Worm (Caenorhabditis elegans) whole organism, L4 larva: ENCODE measurements around the gene Y26G10.1.

Source experiments
- R02D3.7 ChIP-seq: fragments of 150-350 bp; sonication (generic microtip); optimal IDR thresholded peaks from 3 replicates; lab custom pipeline; 2014; ENCODE audit warnings: missing biosample characterization, missing genetic modification characterization
- Y48G9A.11 ChIP-seq: fragments of 200-800 bp; sonication (Bioruptor generic); IDR thresholded peaks from 2 replicates; pipeline ENCODE4 v1.3.6; 2022; ENCODE audit warnings: missing genetic modification reagents, missing genetic modification characterization, missing compliant biosample characterization
- ZK337.2 ChIP-seq: fragments of 200-800 bp; sonication (Bioruptor generic); IDR thresholded peaks from 2 replicates; pipeline ENCODE4 v1.3.6; 2022; ENCODE audit warnings: missing genetic modification reagents, missing genetic modification characterization, missing compliant biosample characterization
- ZK546.5 ChIP-seq, 2 experiments: sonication (generic microtip); optimal IDR thresholded peaks; 2 replicates each; lab custom pipeline; 2017; ENCODE audit warnings: missing biosample characterization in 2 of 2, missing genetic modification characterization in 2 of 2
- aly-2 ChIP-seq: sonication (generic microtip); optimal IDR thresholded peaks from 2 replicates; lab custom pipeline; 2018; ENCODE audit warnings: missing biosample characterization, missing genetic modification characterization
- ceh-32 ChIP-seq: sonication (generic microtip); optimal IDR thresholded peaks from 2 replicates; lab custom pipeline; 2016; ENCODE audit warnings: mild to moderate bottlenecking, missing genetic modification characterization, missing compliant biosample characterization; ENCODE audit not compliant: poor library complexity
- daf-8 ChIP-seq: fragments of 200-800 bp; sonication (Bioruptor generic); IDR thresholded peaks from 2 replicates; pipeline ENCODE4 v1.3.6; 2022; ENCODE audit warnings: missing genetic modification characterization, missing compliant biosample characterization
- dmd-9 ChIP-seq: fragments of 200-800 bp; sonication (Bioruptor generic); IDR thresholded peaks from 2 replicates; pipeline ENCODE4 v1.3.6; 2022; ENCODE audit warnings: missing genetic modification reagents, missing genetic modification characterization, missing compliant biosample characterization
- duxl-1 ChIP-seq: sonication (generic microtip); optimal IDR thresholded peaks from 2 replicates; lab custom pipeline; 2016; ENCODE audit warnings: mild to moderate bottlenecking, missing genetic modification characterization, moderate library complexity, missing compliant biosample characterization; ENCODE audit not compliant: poor library complexity
- dve-1 ChIP-seq: sonication (generic microtip); optimal IDR thresholded peaks from 2 replicates; lab custom pipeline; 2017; ENCODE audit warnings: antibody characterized with exemption, mild to moderate bottlenecking, missing genetic modification characterization, missing compliant biosample characterization; ENCODE audit not compliant: insufficient read depth
- egl-27 ChIP-seq: sonication (generic microtip); optimal IDR thresholded peaks from 3 replicates; lab custom pipeline; 2017; ENCODE audit warnings: missing biosample characterization, missing genetic modification reagents, missing genetic modification characterization
- fkh-10 ChIP-seq: fragments of 150-350 bp; optimal IDR thresholded peaks from 2 replicates; lab custom pipeline; 2014; ENCODE audit warnings: missing biosample characterization, missing genetic modification reagents, missing genetic modification characterization
- hif-1 ChIP-seq, 2 experiments: sonication (generic microtip); optimal IDR thresholded peaks; 2 replicates each; lab custom pipeline; 2016 to 2017; ENCODE audit warnings: missing compliant biosample characterization in 2 of 2, missing genetic modification characterization in 2 of 2, missing genetic modification reagents in 2 of 2, missing genotype in 2 of 2, mild to moderate bottlenecking in 1 of 2
- lin-15B ChIP-seq: fragments of 150-350 bp; sonication (generic microtip); optimal IDR thresholded peaks from 3 replicates; lab custom pipeline; 2014; ENCODE audit warnings: missing biosample characterization, missing genetic modification characterization
- lin-29 ChIP-seq: fragments of 200-800 bp; sonication (Bioruptor generic); IDR thresholded peaks from 2 replicates; pipeline ENCODE4 v1.3.6; 2022; ENCODE audit warnings: missing genetic modification reagents, missing genetic modification characterization, missing compliant biosample characterization
- lin-39 ChIP-seq: fragments of 150-350 bp; optimal IDR thresholded peaks from 2 replicates; lab custom pipeline; 2014; ENCODE audit warnings: missing biosample characterization, missing genetic modification reagents, missing genetic modification characterization
- madf-9 ChIP-seq: fragments of 200-800 bp; sonication (Bioruptor generic); conservative IDR thresholded peaks from 2 replicates; pipeline ENCODE4 v1.3.6; 2022; ENCODE audit warnings: missing genetic modification reagents, missing genetic modification characterization, missing compliant biosample characterization
- mdl-1 ChIP-seq, 2 experiments: fragments of 150-350 bp in 1 of 2; sonication (generic microtip) in 1 of 2; optimal IDR thresholded peaks; 2 replicates each; lab custom pipeline; 2014 to 2017; ENCODE audit warnings: missing biosample characterization in 2 of 2, missing genetic modification characterization in 2 of 2
- mxl-2 ChIP-seq: fragments of 200-800 bp; sonication (Bioruptor generic); conservative IDR thresholded peaks from 2 replicates; pipeline ENCODE4 v1.3.6; 2022; ENCODE audit warnings: missing genetic modification reagents, missing genetic modification characterization, missing compliant biosample characterization
- nhr-111 ChIP-seq: fragments of 200-800 bp; sonication (Bioruptor generic); optimal IDR thresholded peaks from 2 replicates; lab custom pipeline; 2018; ENCODE audit warnings: mild to moderate bottlenecking, missing genetic modification characterization, missing compliant biosample characterization
- nhr-237 ChIP-seq: sonication (generic microtip); optimal IDR thresholded peaks from 2 replicates; lab custom pipeline; 2017; ENCODE audit warnings: missing biosample characterization, missing genetic modification characterization
- nhr-25 ChIP-seq: sonication (generic microtip); optimal IDR thresholded peaks from 2 replicates; lab custom pipeline; 2017; ENCODE audit warnings: missing genetic modification characterization, mild to moderate bottlenecking, missing compliant biosample characterization, antibody characterized with exemption, moderate library complexity, borderline replicate concordance; ENCODE audit not compliant: insufficient read depth
- nhr-41 ChIP-seq: fragments of 200-800 bp; sonication (Bioruptor generic); IDR thresholded peaks from 2 replicates; pipeline ENCODE4 v1.3.6; 2022; ENCODE audit warnings: missing genetic modification reagents, missing genetic modification characterization, missing compliant biosample characterization
- nhr-48 ChIP-seq: sonication (generic microtip); optimal IDR thresholded peaks from 2 replicates; lab custom pipeline; 2016; ENCODE audit warnings: mild to moderate bottlenecking, missing genetic modification characterization, missing compliant biosample characterization
- nhr-77 ChIP-seq: fragments of 150-350 bp; optimal IDR thresholded peaks from 2 replicates; lab custom pipeline; 2014; ENCODE audit warnings: missing biosample characterization, missing genetic modification characterization
- set-16 ChIP-seq: fragments of 200-800 bp; sonication (Bioruptor generic); IDR thresholded peaks from 2 replicates; pipeline ENCODE4 v1.3.6; 2022; ENCODE audit warnings: missing genetic modification reagents, missing genetic modification characterization, missing compliant biosample characterization
- skn-1 ChIP-seq: fragments of 150-350 bp; optimal IDR thresholded peaks from 2 replicates; lab custom pipeline; 2014; ENCODE audit warnings: missing biosample characterization, missing genetic modification characterization
- snpc-1.2 ChIP-seq: fragments of 200-800 bp; sonication (Bioruptor generic); IDR thresholded peaks from 2 replicates; pipeline ENCODE4 v1.3.6; 2022; ENCODE audit warnings: missing genetic modification reagents, missing genetic modification characterization, missing compliant biosample characterization
- spr-1 ChIP-seq: sonication (generic microtip); optimal IDR thresholded peaks from 2 replicates; lab custom pipeline; 2016; ENCODE audit warnings: mild to moderate bottlenecking, missing genetic modification characterization, missing compliant biosample characterization
- unc-39 ChIP-seq: sonication (generic microtip); optimal IDR thresholded peaks from 2 replicates; lab custom pipeline; 2017; ENCODE audit warnings: missing biosample characterization, missing genetic modification characterization
- unc-62 ChIP-seq, 3 experiments: fragments of 150-350 bp in 1 of 3; sonication (generic microtip); optimal IDR thresholded peaks in 2 of 3; peaks in 1 of 3; 1 replicate in 1 of 3; 2 replicates in 2 of 3; lab custom pipeline; 2014 to 2017; ENCODE audit warnings: missing biosample characterization in 3 of 3, missing genetic modification characterization in 3 of 3, missing genetic modification reagents in 3 of 3, missing genotype in 1 of 3
- zip-11 ChIP-seq: fragments of 200-800 bp; sonication (Bioruptor generic); IDR thresholded peaks from 2 replicates; pipeline ENCODE4 v1.3.6; 2022; ENCODE audit warnings: missing genetic modification characterization, missing compliant biosample characterization
- zip-2 ChIP-seq: fragments of 150-350 bp; optimal IDR thresholded peaks from 2 replicates; lab custom pipeline; 2014; ENCODE audit warnings: missing biosample characterization, missing genetic modification characterization

Gene Y26G10.1

DNA sequence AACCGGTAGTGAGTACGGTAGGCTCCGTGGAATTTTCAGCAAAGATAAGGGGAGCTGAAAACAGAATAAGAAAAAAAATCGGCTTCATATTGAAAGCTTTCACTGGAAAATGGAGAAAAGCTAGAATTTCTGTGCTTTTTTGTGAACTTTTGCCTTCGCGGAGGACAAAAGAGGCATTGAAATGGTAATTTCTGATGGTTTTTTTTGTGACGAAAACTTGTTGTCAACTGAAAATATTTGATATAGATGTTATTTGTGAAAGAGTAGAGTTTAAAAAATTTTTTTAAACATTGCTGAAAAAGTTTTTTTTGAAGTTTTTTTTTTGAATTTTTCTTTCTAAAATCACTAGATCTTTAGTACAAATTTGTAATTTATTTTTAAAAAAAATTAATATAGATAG, 8.8 kb downstream of the Y26G10.1 start, which contains the start of gene F59A1.18:
Gene F59A1.18 (minus strand): TSS at position 101 of the 400 bp plus-strand sequence.
- TF ChIP-seq fkh-10 (GFP tag; lab: Kevin White, UChicago) (no peak), nhr-48 (no peak), ZK337.2 (no peak), ceh-32 (tag; lab: Kevin White, UChicago) (no peak), egl-27 (tag; lab: Kevin White, UChicago) (no peak), nhr-41 (no peak), duxl-1 (no peak)

DNA sequence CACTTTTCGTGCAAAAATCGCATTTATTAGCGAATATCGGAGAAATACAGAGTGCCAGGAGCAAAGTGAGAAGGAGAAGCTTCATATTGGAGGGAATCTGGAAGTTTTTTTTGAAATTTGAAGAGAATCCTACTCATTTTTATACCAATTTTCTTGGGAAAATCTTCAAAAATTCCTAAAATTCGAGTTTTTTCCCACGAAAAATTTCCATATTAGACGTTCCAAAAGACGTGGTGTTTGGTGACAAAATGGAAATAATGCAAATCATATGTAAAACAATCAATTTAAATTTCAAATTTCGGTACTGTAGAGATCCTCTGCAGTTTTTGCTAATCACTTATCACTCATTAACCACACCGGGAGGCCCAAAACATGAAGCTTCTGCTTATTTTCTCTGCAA, 10.8 kb downstream of the Y26G10.1 start, which contains the start of the genes F59A1.16 and F59A1.6:
Gene F59A1.16 (minus strand): TSS at position 101 of the 400 bp plus-strand sequence.
Gene F59A1.6 (plus strand): TSS at position 285 of the 400 bp plus-strand sequence.
- TF ChIP-seq dmd-9 (GFP tag; lab: Robert Waterston, UW), result no peak
- no peak for TF ChIP-seq unc-39
- TF ChIP-seq lin-29 (GFP tag; lab: Robert Waterston, UW), result no peak
- no peak for TF ChIP-seq nhr-111
- no peak for TF ChIP-seq madf-9
- no peak for TF ChIP-seq ZK546.5 (tag; optimal IDR thresholded peaks at IDR 0.05; lab: Kevin White, UChicago)
- TF ChIP-seq mdl-1 (tag; optimal IDR thresholded peaks at IDR 0.05; lab: Kevin White, UChicago), result no peak
- TF ChIP-seq nhr-77 (tag; lab: Kevin White, UChicago), result no peak
- TF ChIP-seq dve-1 (tag; lab: Kevin White, UChicago), result no peak
- TF ChIP-seq, all 104 proteins: peak for 0

DNA sequence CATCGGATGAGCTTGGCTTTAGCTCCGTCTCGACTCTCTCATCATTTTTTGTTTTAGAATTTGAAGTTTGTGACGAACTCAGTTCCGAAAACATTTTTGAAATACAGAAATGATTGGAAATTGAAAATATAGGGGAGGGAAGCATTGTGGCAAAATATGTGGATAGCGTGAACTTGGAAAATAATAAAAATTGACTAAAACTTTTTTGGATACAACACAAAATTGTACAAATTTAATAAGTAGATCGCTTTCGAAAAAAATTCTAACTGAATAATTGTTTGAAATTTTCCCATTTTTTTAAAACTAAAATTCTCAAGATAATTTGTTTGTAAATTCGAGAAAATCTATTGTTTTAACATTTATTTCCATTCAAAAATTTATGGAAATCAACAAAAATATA, 11.9 kb downstream of the Y26G10.1 start, which contains the start of gene F59A1.15:
Gene F59A1.15 (minus strand): TSS at position 101 of the 400 bp plus-strand sequence.
- TF ChIP-seq R02D3.7 (tag; lab: Kevin White, UChicago) (no peak), ZK337.2 (no peak), nhr-25 (tag; lab: Kevin White, UChicago) (no peak), zip-2 (tag; lab: Kevin White, UChicago) (no peak), skn-1 (no peak), aly-2 (tag; lab: Kevin White, UChicago) (no peak), daf-8 (no peak), madf-9 (no peak), spr-1 (no peak)
- TF ChIP-seq, all 104 proteins: peak for 0

DNA sequence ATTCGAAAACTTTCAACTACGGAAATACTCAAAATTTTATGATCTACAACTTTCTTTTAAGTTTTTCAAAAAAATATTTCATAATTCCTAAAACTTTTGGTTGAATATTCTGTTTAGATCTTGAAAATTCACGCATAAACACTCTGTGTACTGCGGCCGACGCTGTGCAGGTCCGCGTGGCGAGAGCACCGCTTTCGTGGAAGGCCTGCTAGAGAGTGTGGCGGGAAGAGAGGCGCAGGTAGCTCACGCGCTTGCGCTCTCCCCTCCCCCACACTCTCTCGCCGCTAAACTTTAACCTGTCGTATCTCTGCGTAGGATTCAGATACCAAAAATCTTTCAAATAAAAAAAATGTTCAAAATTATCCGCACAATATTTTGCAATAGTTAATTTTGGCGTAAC, 12.4 kb downstream of the Y26G10.1 start:
- TF ChIP-seq lin-39 (tag; lab: Kevin White, UChicago) (no peak), set-16 (GFP tag; lab: Robert Waterston, UW) (peak; percentile 84)

DNA sequence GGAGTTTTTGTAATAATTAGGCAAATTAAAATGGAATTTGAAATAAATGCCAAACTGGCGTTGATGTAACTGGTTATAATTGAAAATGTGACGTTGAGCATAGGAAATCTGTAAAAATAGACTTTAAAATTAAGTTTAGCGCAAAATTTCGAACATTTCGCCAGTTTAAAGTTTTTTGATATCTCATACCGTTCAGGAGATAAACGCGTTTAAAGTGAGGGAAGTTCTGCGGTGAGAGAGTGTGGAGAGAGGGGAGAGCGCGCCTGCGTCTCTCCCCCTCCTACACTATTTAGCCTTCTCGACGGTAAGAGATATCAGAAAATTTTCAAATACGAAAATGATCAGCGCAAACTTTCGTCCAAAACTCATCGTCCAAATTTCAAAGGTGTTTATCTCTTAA, 19.1 kb downstream of the Y26G10.1 start, which contains the start of gene str-92:
Gene str-92 (minus strand): TSS at position 101 of the 400 bp plus-strand sequence.
- TF ChIP-seq zip-11 (GFP tag; lab: Robert Waterston, UW) (no peak), unc-62 (GFP tag; optimal IDR thresholded peaks at IDR 0.05 in 1 of 2; lab: Kevin White, UChicago) (no peak), unc-62 (tag; optimal IDR thresholded peaks at IDR 0.05; lab: Kevin White, UChicago) (no peak), nhr-237 (tag; lab: Kevin White, UChicago) (no peak), ceh-32 (tag; lab: Kevin White, UChicago) (no peak), Y48G9A.11 (GFP tag; lab: Robert Waterston, UW) (no peak), snpc-1.2 (GFP tag; lab: Robert Waterston, UW) (no peak)
- TF ChIP-seq, all 104 proteins: peak for 0

DNA sequence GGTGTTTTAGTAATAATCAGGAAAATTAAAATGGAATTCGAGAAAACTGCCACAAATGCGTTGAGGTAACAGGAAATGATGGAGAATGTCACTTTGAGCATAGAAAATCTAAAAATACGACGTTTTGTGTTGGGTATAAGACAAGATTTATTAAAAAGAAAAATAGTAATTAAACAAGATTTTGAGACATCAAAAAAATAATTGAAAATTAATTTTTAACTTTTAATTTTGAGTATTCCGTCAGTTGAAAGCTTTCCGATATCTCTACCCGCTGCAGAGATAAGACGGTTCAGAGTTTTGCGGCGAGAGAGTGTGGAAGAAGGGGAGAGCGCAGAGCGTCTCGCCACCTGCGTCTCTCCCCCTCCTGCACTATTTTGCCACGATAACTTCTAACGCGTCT, 22.4 kb downstream of the Y26G10.1 start, which contains the start of gene str-93:
Gene str-93 (minus strand): TSS at position 101 of the 400 bp plus-strand sequence.
- no peak for TF ChIP-seq mxl-2 (GFP tag; lab: Robert Waterston, UW)
- no peak for TF ChIP-seq lin-15B
- no peak for TF ChIP-seq hif-1 (tag; optimal IDR thresholded peaks at IDR 0.05; lab: Kevin White, UChicago)
